Fruit fly (Drosophila melanogaster): ENCODE measurements around the gene CG32277.

- no peak for TF ChIP-seq CG10654 (GFP tag; optimal IDR thresholded peaks at IDR 0.05)
- no peak for TF ChIP-seq YL-1 (GFP tag; optimal IDR thresholded peaks at IDR 0.05)
Measured at dm6 chr3L:3240597-3241367, 35.5 kb upstream of the CG32277 start.

Measured in whole organism, embryonic.